Fruit fly (Drosophila melanogaster) whole organism, embryonic: ENCODE measurements around the gene Gr64b.

Experiments
- Asciz ChIP-seq: fragments of 200-800 bp; sonication (Bioruptor generic); optimal IDR thresholded peaks from 2 replicates; lab custom pipeline; 2017; ENCODE audit warnings: missing biosample characterization, mild to moderate bottlenecking, missing genetic modification characterization, missing genetic modification reagents
- Atf6 ChIP-seq: fragments of 200-800 bp; sonication (Bioruptor generic); IDR thresholded peaks from 2 replicates; pipeline ENCODE4 v1.3.6; 2022; ENCODE audit warnings: missing biosample characterization, missing genetic modification characterization
- Bdp1 ChIP-seq: fragments of 200-800 bp; sonication (Bioruptor generic); optimal IDR thresholded peaks from 3 replicates; lab custom pipeline; 2016; ENCODE audit warnings: missing biosample characterization, missing genetic modification characterization
- CG10543 ChIP-seq: fragments of 200-800 bp; sonication (Bioruptor generic); optimal IDR thresholded peaks from 3 replicates; lab custom pipeline; 2017; ENCODE audit warnings: missing biosample characterization, mild to moderate bottlenecking, missing genetic modification characterization, moderate library complexity
- CG14441 ChIP-seq: fragments of 200-800 bp; sonication (Bioruptor generic); IDR thresholded peaks from 2 replicates; pipeline ENCODE4 v1.3.6; 2022; ENCODE audit warnings: missing biosample characterization, missing genetic modification characterization
- CG14710 ChIP-seq: fragments of 200-800 bp; sonication (Bioruptor generic); optimal IDR thresholded peaks from 3 replicates; lab custom pipeline; 2019; ENCODE audit warnings: missing biosample characterization, mild to moderate bottlenecking, missing genetic modification characterization, moderate library complexity
- CG1602 ChIP-seq: fragments of 200-800 bp; sonication (Bioruptor generic); optimal IDR thresholded peaks from 3 replicates; lab custom pipeline; 2016; ENCODE audit warnings: missing biosample characterization, missing genetic modification characterization
- CG16863 ChIP-seq: fragments of 200-800 bp; sonication (Bioruptor generic); optimal IDR thresholded peaks from 3 replicates; lab custom pipeline; 2016; ENCODE audit warnings: missing biosample characterization, missing genetic modification characterization
- CG17912 ChIP-seq: fragments of 200-800 bp; sonication (Bioruptor generic); optimal IDR thresholded peaks from 2 replicates; lab custom pipeline; 2018; ENCODE audit warnings: missing biosample characterization, mild to moderate bottlenecking, missing genetic modification characterization
- CG1792 ChIP-seq: fragments of 200-800 bp; sonication (Bioruptor generic); optimal IDR thresholded peaks from 2 replicates; lab custom pipeline; 2016; ENCODE audit warnings: missing biosample characterization, missing genetic modification characterization
- CG18476 ChIP-seq: fragments of 200-800 bp; sonication (Bioruptor generic); optimal IDR thresholded peaks from 2 replicates; lab custom pipeline; 2016; ENCODE audit warnings: missing biosample characterization, mild to moderate bottlenecking, missing genetic modification characterization
- CG32532 ChIP-seq: fragments of 200-800 bp; sonication (Bioruptor generic); IDR thresholded peaks from 2 replicates; pipeline ENCODE4 v1.3.6; 2022; ENCODE audit warnings: missing biosample characterization, missing genetic modification characterization
- CG33213 ChIP-seq: fragments of 200-800 bp; sonication (Bioruptor generic); optimal IDR thresholded peaks from 3 replicates; lab custom pipeline; 2016; ENCODE audit warnings: missing biosample characterization, missing genetic modification characterization
- CG34224 ChIP-seq: fragments of 200-800 bp; sonication (Bioruptor generic); IDR thresholded peaks from 3 replicates; pipeline ENCODE4 v1.3.6; 2022; ENCODE audit warnings: missing biosample characterization, missing genetic modification characterization; ENCODE audit not compliant: partially characterized antibody
- CG4360 ChIP-seq: fragments of 200-800 bp; sonication (Bioruptor generic); IDR thresholded peaks from 2 replicates; pipeline ENCODE4 v1.3.6; 2022; ENCODE audit warnings: missing biosample characterization, missing genetic modification characterization
- CG4730 ChIP-seq: fragments of 200-800 bp; sonication (Bioruptor generic); IDR thresholded peaks from 2 replicates; pipeline ENCODE4 v1.3.6; 2022; ENCODE audit warnings: missing biosample characterization, missing genetic modification characterization
- CG6254 ChIP-seq: fragments of 200-800 bp; sonication (Bioruptor generic); optimal IDR thresholded peaks from 3 replicates; lab custom pipeline; 2017; ENCODE audit warnings: mild to moderate bottlenecking, missing biosample characterization, missing genetic modification reagents, missing genetic modification characterization
- CG6683 ChIP-seq: fragments of 200-800 bp; sonication (Bioruptor generic); optimal IDR thresholded peaks from 2 replicates; lab custom pipeline; 2017; ENCODE audit warnings: missing biosample characterization, mild to moderate bottlenecking, missing genetic modification characterization, missing genetic modification reagents
- CG8478 ChIP-seq: fragments of >200 bp; optimal IDR thresholded peaks from 2 replicates; lab custom pipeline; 2018
- Deaf1 ChIP-seq: fragments of 200-800 bp; optimal IDR thresholded peaks from 3 replicates; lab custom pipeline; 2019; ENCODE audit warnings: missing biosample characterization, mild to moderate bottlenecking, missing genetic modification characterization, moderate library complexity
- Dfd ChIP-seq, 2 experiments: fragments of >200 bp; optimal IDR thresholded peaks; 2 replicates each; lab custom pipeline; 2017; ENCODE audit warnings: missing biosample characterization in 2 of 2, missing genetic modification characterization in 2 of 2
- Dip2 ChIP-seq: fragments of 200-800 bp; sonication (Bioruptor generic); IDR thresholded peaks from 2 replicates; pipeline ENCODE4 v1.3.6; 2022; ENCODE audit warnings: missing biosample characterization, missing genetic modification characterization
- ERR ChIP-seq: fragments of 200-800 bp; sonication (Bioruptor generic); optimal IDR thresholded peaks from 2 replicates; lab custom pipeline; 2016; ENCODE audit warnings: missing biosample characterization, missing genetic modification characterization
- HLH3B ChIP-seq: fragments of 200-800 bp; sonication (Bioruptor generic); IDR thresholded peaks from 2 replicates; pipeline ENCODE4 v1.3.6; 2022; ENCODE audit warnings: missing biosample characterization, missing genetic modification characterization
- HLH54F ChIP-seq: fragments of 200-800 bp; sonication (Bioruptor generic); optimal IDR thresholded peaks from 3 replicates; lab custom pipeline; 2016; ENCODE audit warnings: missing biosample characterization, missing genetic modification characterization
- NK7.1 ChIP-seq: fragments of 200-800 bp; sonication (Bioruptor generic); optimal IDR thresholded peaks from 3 replicates; lab custom pipeline; 2016; ENCODE audit warnings: missing biosample characterization, missing genetic modification characterization
- ac ChIP-seq: fragments of 200-800 bp; sonication (Bioruptor generic); optimal IDR thresholded peaks from 3 replicates; lab custom pipeline; 2017; ENCODE audit warnings: missing biosample characterization, mild to moderate bottlenecking, missing genetic modification characterization
- ase ChIP-seq: fragments of 200-800 bp; sonication (Bioruptor generic); IDR thresholded peaks from 3 replicates; pipeline ENCODE4 v1.3.6; 2022; ENCODE audit warnings: missing biosample characterization, missing genetic modification characterization
- bsh ChIP-seq, 2 experiments: fragments of 200-800 bp; sonication (Bioruptor generic); optimal IDR thresholded peaks; 2 replicates each; lab custom pipeline; 2017 to 2018; ENCODE audit warnings: mild to moderate bottlenecking in 2 of 2, missing biosample characterization in 2 of 2, missing genetic modification characterization in 2 of 2, moderate library complexity in 1 of 2
- btn ChIP-seq: fragments of 200-800 bp; sonication (Bioruptor generic); optimal IDR thresholded peaks from 2 replicates; lab custom pipeline; 2016; ENCODE audit warnings: missing biosample characterization, missing genetic modification characterization
- cg ChIP-seq: fragments of 200-800 bp; sonication (Bioruptor generic); optimal IDR thresholded peaks from 3 replicates; lab custom pipeline; 2019; ENCODE audit warnings: missing biosample characterization, mild to moderate bottlenecking, missing genetic modification characterization, moderate library complexity
- croc ChIP-seq: fragments of 200-800 bp; sonication (Bioruptor generic); conservative IDR thresholded peaks from 3 replicates; pipeline ENCODE4 v1.3.6; 2022; ENCODE audit warnings: missing biosample characterization, missing genetic modification characterization
- crol ChIP-seq: fragments of 200-800 bp; sonication (Bioruptor generic); IDR thresholded peaks from 2 replicates; pipeline ENCODE4 v1.3.6; 2022; ENCODE audit warnings: missing biosample characterization, missing genetic modification characterization
- dati ChIP-seq: fragments of 200-800 bp; sonication (Bioruptor generic); IDR thresholded peaks from 2 replicates; pipeline ENCODE4 v1.3.6; 2022; ENCODE audit warnings: missing biosample characterization, missing genetic modification characterization
- emc ChIP-seq: fragments of 200-800 bp; sonication (Bioruptor generic); optimal IDR thresholded peaks from 2 replicates; lab custom pipeline; 2016; ENCODE audit warnings: missing biosample characterization, missing genetic modification characterization
- en ChIP-seq: fragments of 200-800 bp; sonication (Bioruptor generic); optimal IDR thresholded peaks from 2 replicates; lab custom pipeline; 2016; ENCODE audit warnings: missing biosample characterization, missing genetic modification characterization
- ewg ChIP-seq: fragments of 200-800 bp; sonication (Bioruptor generic); optimal IDR thresholded peaks from 3 replicates; lab custom pipeline; 2017; ENCODE audit warnings: mild to moderate bottlenecking, missing biosample characterization, missing genetic modification reagents, missing genetic modification characterization
- ind ChIP-seq: fragments of 200-800 bp; sonication (Bioruptor generic); optimal IDR thresholded peaks from 3 replicates; lab custom pipeline; 2016; ENCODE audit warnings: missing biosample characterization, missing genetic modification characterization
- jigr1 ChIP-seq: fragments of 200-800 bp; sonication (Bioruptor generic); IDR thresholded peaks from 3 replicates; pipeline ENCODE4 v1.3.6; 2022; ENCODE audit warnings: missing biosample characterization, missing genetic modification characterization
- lab ChIP-seq: fragments of 200-800 bp; sonication (Bioruptor generic); optimal IDR thresholded peaks from 3 replicates; lab custom pipeline; 2017; ENCODE audit warnings: missing biosample characterization, missing genetic modification characterization, mild to moderate bottlenecking, moderate library complexity, missing genetic modification reagents
- mirr ChIP-seq: fragments of 200-800 bp; sonication (Bioruptor generic); optimal IDR thresholded peaks from 3 replicates; lab custom pipeline; 2018; ENCODE audit warnings: missing biosample characterization, mild to moderate bottlenecking, missing genetic modification characterization
- nau ChIP-seq: fragments of 200-800 bp; sonication (Bioruptor generic); optimal IDR thresholded peaks from 3 replicates; lab custom pipeline; 2017; ENCODE audit warnings: missing biosample characterization, mild to moderate bottlenecking, missing genetic modification characterization, missing genetic modification reagents
- nom ChIP-seq: fragments of 200-800 bp; sonication (Bioruptor generic); optimal IDR thresholded peaks from 2 replicates; lab custom pipeline; 2017; ENCODE audit warnings: missing biosample characterization, missing genetic modification characterization, mild to moderate bottlenecking, moderate library complexity, missing genetic modification reagents
- onecut ChIP-seq: fragments of 200-800 bp; sonication (Bioruptor generic); IDR thresholded peaks from 2 replicates; pipeline ENCODE4 v1.3.6; 2022; ENCODE audit warnings: missing biosample characterization, missing genetic modification characterization
- pita ChIP-seq: fragments of 200-800 bp; sonication (Bioruptor generic); optimal IDR thresholded peaks from 2 replicates; lab custom pipeline; 2017; ENCODE audit warnings: missing biosample characterization, mild to moderate bottlenecking, missing genetic modification characterization
- ro ChIP-seq: fragments of 200-800 bp; sonication (Bioruptor generic); IDR thresholded peaks from 2 replicates; pipeline ENCODE4 v1.3.6; 2022; ENCODE audit warnings: missing biosample characterization, missing genetic modification characterization
- sc ChIP-seq, 3 experiments: fragments of >200 bp in 2 of 3; fragments of 200-800 bp in 1 of 3; sonication (Bioruptor generic) in 1 of 3; optimal IDR thresholded peaks; 2 replicates in 2 of 3; 3 replicates in 1 of 3; lab custom pipeline; 2017; ENCODE audit warnings: mild to moderate bottlenecking in 1 of 3, missing biosample characterization in 1 of 3, missing genetic modification characterization in 1 of 3, missing genetic modification reagents in 1 of 3
- slbo ChIP-seq: fragments of 200-800 bp; sonication (Bioruptor generic); IDR thresholded peaks from 2 replicates; pipeline ENCODE4 v1.3.6; 2022; ENCODE audit warnings: missing biosample characterization, missing genetic modification characterization
- sqz ChIP-seq: fragments of 200-800 bp; sonication (Bioruptor generic); optimal IDR thresholded peaks from 3 replicates; lab custom pipeline; 2018; ENCODE audit warnings: missing biosample characterization, mild to moderate bottlenecking, missing genetic modification characterization
- trh ChIP-seq: fragments of 200-800 bp; sonication (Bioruptor generic); optimal IDR thresholded peaks from 2 replicates; lab custom pipeline; 2016; ENCODE audit warnings: missing biosample characterization, missing genetic modification characterization
- twi ChIP-seq: fragments of 200-800 bp; optimal IDR thresholded peaks from 2 replicates; lab custom pipeline; 2019; ENCODE audit warnings: missing biosample characterization, mild to moderate bottlenecking, missing genetic modification characterization, moderate library complexity

Gene Gr64b

dm6 chr3L:4016754-4017153, 11.7 kb upstream of the Gr64b start (continued):
- TF ChIP-seq Dip2 (GFP tag; lab: Robert Waterston, UW) (no peak), jigr1 (GFP tag; lab: Robert Waterston, UW) (peak; percentile 36; the same call in 1 of the 3 replicates), nom (GFP tag; lab: Kevin White, UChicago) (no peak), btn (GFP tag; lab: Kevin White, UChicago) (peak; percentile 54), ac (peak; percentile 52), croc (peak; percentile 73), dati (GFP tag; lab: Robert Waterston, UW) (peak; percentile 70), CG1792 (GFP tag; lab: Kevin White, UChicago) (no peak), CG1602 (GFP tag; lab: Kevin White, UChicago) (peak; percentile 62), CG14710 (peak; percentile 70), CG8478 (lab: Kevin White, UChicago) (no peak), crol (GFP tag; lab: Robert Waterston, UW) (peak; percentile 21; the same call in 1 of the 2 replicates), CG17912 (no peak), en (GFP tag; lab: Kevin White, UChicago) (peak; percentile 17), ase (peak; percentile 58; the same call in 1 of the 3 replicates), CG34224 (GFP tag; lab: Robert Waterston, UW) (no peak), CG4360 (0 out of 2 replicates have a peak, but pooled peaks have one; percentile 35), CG6254 (GFP tag; lab: Kevin White, UChicago) (peak; percentile 66), slbo (GFP tag; lab: Robert Waterston, UW) (peak; percentile 58), twi (tag; lab: Kevin White, UChicago) (peak; percentile 54), CG16863 (GFP tag; lab: Kevin White, UChicago) (peak; percentile 65), mirr (GFP tag; lab: Kevin White, UChicago) (no peak), ro (GFP tag; lab: Robert Waterston, UW) (no peak; the same call in 1 of the 2 replicates), onecut (GFP tag; lab: Robert Waterston, UW) (peak; percentile 44; the same call in 1 of the 2 replicates), CG4730 (GFP tag; lab: Robert Waterston, UW) (peak; percentile 58), Atf6 (GFP tag; lab: Robert Waterston, UW) (no peak), NK7.1 (GFP tag; lab: Kevin White, UChicago) (no peak), CG14441 (GFP tag; lab: Robert Waterston, UW) (peak; percentile 60; the same call in 1 of the 2 replicates), ERR (GFP tag; lab: Kevin White, UChicago) (no peak), HLH3B (GFP tag; lab: Robert Waterston, UW) (peak; percentile 67), Asciz (GFP tag; lab: Kevin White, UChicago) (no peak), lab (peak; percentile 29), CG10543 (no peak), sc (optimal IDR thresholded peaks at IDR 0.05; lab: Kevin White, UChicago) (no peak), sc (GFP tag; optimal IDR thresholded peaks at IDR 0.05; lab: Kevin White, UChicago) (peak; percentile 67), CG32532 (GFP tag; lab: Robert Waterston, UW) (0 out of 2 replicates have a peak, but pooled peaks have one; percentile 19), nau (GFP tag; lab: Kevin White, UChicago) (no peak), Dfd (GFP tag; optimal IDR thresholded peaks at IDR 0.05; lab: Kevin White, UChicago) (no peak), CG33213 (GFP tag; lab: Kevin White, UChicago) (peak; percentile 39), trh (GFP tag; lab: Kevin White, UChicago) (peak; percentile 24), pita (GFP tag; lab: Kevin White, UChicago) (no peak), CG6683 (GFP tag; lab: Kevin White, UChicago) (no peak), ind (GFP tag; lab: Kevin White, UChicago) (peak; percentile 58), CG18476 (peak; percentile 24), Deaf1 (tag; lab: Kevin White, UChicago) (no peak), HLH54F (GFP tag; lab: Kevin White, UChicago) (no peak), ewg (peak; percentile 56), emc (GFP tag; lab: Kevin White, UChicago) (no peak), Bdp1 (GFP tag; lab: Kevin White, UChicago) (no peak), bsh (GFP tag; optimal IDR thresholded peaks at IDR 0.05; lab: Kevin White, UChicago) (peak in 1 of 2 experiments; percentile 87), sqz (GFP tag; lab: Kevin White, UChicago) (peak; percentile 3), cg (GFP tag; lab: Kevin White, UChicago) (no peak)
